Worm (Caenorhabditis elegans) whole organism, late embryonic: Measurements from ENCODE around the gene hmg-1.1.
A peak's percentile ranks its signal among the peaks of the same experiment; 100 is the strongest.

ENCODE experiments used
- C08G9.2 ChIP-seq: sonication (generic microtip); optimal IDR thresholded peaks from 2 replicates; lab custom pipeline; 2016; ENCODE audit warnings: mild to moderate bottlenecking, missing genetic modification characterization, moderate library complexity, missing compliant biosample characterization
- F13H6.1 ChIP-seq: sonication (generic microtip); optimal IDR thresholded peaks from 2 replicates; lab custom pipeline; 2016; ENCODE audit warnings: missing genetic modification characterization, missing compliant biosample characterization
- K02D7.2 ChIP-seq: sonication (generic microtip); optimal IDR thresholded peaks from 2 replicates; lab custom pipeline; 2017; ENCODE audit warnings: mild to moderate bottlenecking, missing genetic modification characterization, missing compliant biosample characterization
- K09A11.1 ChIP-seq: sonication (generic microtip); optimal IDR thresholded peaks from 2 replicates; lab custom pipeline; 2017; ENCODE audit warnings: antibody characterized with exemption, mild to moderate bottlenecking, missing genetic modification characterization, missing compliant biosample characterization; ENCODE audit not compliant: insufficient read depth
- T23F11.4 ChIP-seq: fragments of 200-800 bp; sonication (Bioruptor generic); optimal IDR thresholded peaks from 2 replicates; lab custom pipeline; 2018; ENCODE audit warnings: mild to moderate bottlenecking, missing genetic modification characterization, missing compliant biosample characterization
- Y22D7AL.16 ChIP-seq: sonication (generic microtip); optimal IDR thresholded peaks from 2 replicates; lab custom pipeline; 2016; ENCODE audit warnings: missing genetic modification characterization, missing compliant biosample characterization
- ama-1 ChIP-seq: fragments of 150-350 bp; optimal IDR thresholded peaks from 2 replicates; lab custom pipeline; 2014
- ceh-18 ChIP-seq: sonication (generic microtip); optimal IDR thresholded peaks from 2 replicates; lab custom pipeline; 2016; ENCODE audit warnings: missing genetic modification characterization, missing compliant biosample characterization
- ceh-19 ChIP-seq: fragments of 200-800 bp; sonication (Bioruptor generic); optimal IDR thresholded peaks from 2 replicates; lab custom pipeline; 2018; ENCODE audit warnings: mild to moderate bottlenecking, missing genetic modification characterization, missing compliant biosample characterization
- ceh-2 ChIP-seq: sonication (generic microtip); optimal IDR thresholded peaks from 2 replicates; lab custom pipeline; 2016; ENCODE audit warnings: missing genotype, missing genetic modification characterization, missing compliant biosample characterization
- ceh-22 ChIP-seq: sonication (generic microtip); optimal IDR thresholded peaks from 2 replicates; lab custom pipeline; 2017; ENCODE audit warnings: missing biosample characterization, missing genetic modification characterization
- ceh-24 ChIP-seq: sonication (generic microtip); optimal IDR thresholded peaks from 2 replicates; lab custom pipeline; 2016; ENCODE audit warnings: mild to moderate bottlenecking, missing genetic modification characterization, missing compliant biosample characterization
- ceh-30 ChIP-seq: fragments of 150-350 bp; optimal IDR thresholded peaks from 2 replicates; lab custom pipeline; 2014; ENCODE audit warnings: missing biosample characterization, missing genetic modification characterization
- ceh-34 ChIP-seq: sonication (generic microtip); optimal IDR thresholded peaks from 2 replicates; lab custom pipeline; 2016; ENCODE audit warnings: mild to moderate bottlenecking, missing genetic modification characterization, missing compliant biosample characterization
- ceh-48 ChIP-seq: sonication (generic microtip); optimal IDR thresholded peaks from 2 replicates; lab custom pipeline; 2016; ENCODE audit warnings: missing genetic modification characterization, inconsistent platforms, missing compliant biosample characterization
- ceh-6 ChIP-seq: fragments of 200-800 bp; sonication (Bioruptor generic); optimal IDR thresholded peaks from 2 replicates; lab custom pipeline; 2018; ENCODE audit warnings: mild to moderate bottlenecking, missing genetic modification characterization, missing compliant biosample characterization
- che-1 ChIP-seq: sonication (generic microtip); optimal IDR thresholded peaks from 2 replicates; lab custom pipeline; 2016; ENCODE audit warnings: mild to moderate bottlenecking, missing genetic modification characterization, missing compliant biosample characterization
- dmd-4 ChIP-seq: sonication (generic microtip); optimal IDR thresholded peaks from 2 replicates; lab custom pipeline; 2016; ENCODE audit warnings: borderline replicate concordance, missing genetic modification characterization, missing compliant biosample characterization
- elt-4 ChIP-seq: sonication (generic microtip); optimal IDR thresholded peaks from 2 replicates; lab custom pipeline; 2016; ENCODE audit warnings: missing genetic modification characterization, missing compliant biosample characterization
- eyg-1 ChIP-seq: sonication (generic microtip); optimal IDR thresholded peaks from 2 replicates; lab custom pipeline; 2016; ENCODE audit warnings: missing genotype, missing genetic modification characterization, missing compliant biosample characterization
- fax-1 ChIP-seq: sonication (generic microtip); optimal IDR thresholded peaks from 2 replicates; lab custom pipeline; 2016; ENCODE audit warnings: missing genotype, missing genetic modification characterization, missing compliant biosample characterization
- fkh-10 ChIP-seq: fragments of 150-350 bp; optimal IDR thresholded peaks from 2 replicates; lab custom pipeline; 2014; ENCODE audit warnings: missing biosample characterization, missing genetic modification reagents, missing genetic modification characterization
- fkh-6 ChIP-seq: sonication (generic microtip); optimal IDR thresholded peaks from 2 replicates; lab custom pipeline; 2016; ENCODE audit warnings: missing genetic modification characterization, missing compliant biosample characterization
- gmeb-2 ChIP-seq: sonication (generic microtip); optimal IDR thresholded peaks from 2 replicates; lab custom pipeline; 2016; ENCODE audit warnings: missing genetic modification characterization, inconsistent platforms, missing compliant biosample characterization
- hlh-13 ChIP-seq: fragments of 200-800 bp; sonication (Bioruptor generic); optimal IDR thresholded peaks from 2 replicates; lab custom pipeline; 2018; ENCODE audit warnings: mild to moderate bottlenecking, missing genetic modification characterization, missing compliant biosample characterization
- hlh-15 ChIP-seq: sonication (generic microtip); optimal IDR thresholded peaks from 2 replicates; lab custom pipeline; 2016; ENCODE audit warnings: missing genetic modification characterization, missing compliant biosample characterization
- hlh-30 ChIP-seq: sonication (generic microtip); optimal IDR thresholded peaks from 2 replicates; lab custom pipeline; 2017; ENCODE audit warnings: antibody characterized with exemption, missing genetic modification characterization, missing compliant biosample characterization; ENCODE audit not compliant: insufficient read depth
- hlh-8 ChIP-seq: sonication (generic microtip); optimal IDR thresholded peaks from 2 replicates; lab custom pipeline; 2016; ENCODE audit warnings: missing genotype, missing genetic modification characterization, missing compliant biosample characterization
- lim-6 ChIP-seq: sonication (generic microtip); optimal IDR thresholded peaks from 2 replicates; lab custom pipeline; 2016; ENCODE audit warnings: missing genetic modification characterization, missing compliant biosample characterization
- lin-11 ChIP-seq: fragments of 200-800 bp; sonication (Bioruptor generic); optimal IDR thresholded peaks from 2 replicates; lab custom pipeline; 2018; ENCODE audit warnings: mild to moderate bottlenecking, missing genetic modification characterization, missing compliant biosample characterization
- madf-2 ChIP-seq: sonication (generic microtip); optimal IDR thresholded peaks from 2 replicates; lab custom pipeline; 2017; ENCODE audit warnings: missing genetic modification characterization, missing compliant biosample characterization
- nfya-1 ChIP-seq: sonication (generic microtip); optimal IDR thresholded peaks from 2 replicates; lab custom pipeline; 2017; ENCODE audit warnings: missing genetic modification characterization, mild to moderate bottlenecking, missing compliant biosample characterization, antibody characterized with exemption, moderate library complexity
- nhr-232 ChIP-seq: sonication (generic microtip); optimal IDR thresholded peaks from 2 replicates; lab custom pipeline; 2016; ENCODE audit warnings: missing genetic modification characterization, missing compliant biosample characterization
- npax-4 ChIP-seq: sonication (generic microtip); optimal IDR thresholded peaks from 2 replicates; lab custom pipeline; 2016; ENCODE audit warnings: missing genetic modification characterization, missing compliant biosample characterization
- odd-2 ChIP-seq: sonication (generic microtip); optimal IDR thresholded peaks from 2 replicates; lab custom pipeline; 2017; ENCODE audit warnings: antibody characterized with exemption, mild to moderate bottlenecking, missing genetic modification characterization, missing compliant biosample characterization
- pag-3 ChIP-seq: sonication (generic microtip); optimal IDR thresholded peaks from 2 replicates; lab custom pipeline; 2016; ENCODE audit warnings: missing compliant biosample characterization, missing genetic modification characterization, borderline replicate concordance
- pat-9 ChIP-seq: fragments of 200-800 bp; sonication (Bioruptor generic); optimal IDR thresholded peaks from 2 replicates; lab custom pipeline; 2018; ENCODE audit warnings: mild to moderate bottlenecking, missing genetic modification characterization, moderate library complexity, missing compliant biosample characterization
- pax-1 ChIP-seq: fragments of 150-350 bp; optimal IDR thresholded peaks from 2 replicates; lab custom pipeline; 2014; ENCODE audit warnings: missing biosample characterization, missing genetic modification characterization
- pha-4 ChIP-seq: fragments of 150-350 bp; optimal IDR thresholded peaks from 2 replicates; lab custom pipeline; 2018; ENCODE audit warnings: missing biosample characterization, missing genetic modification reagents, missing genetic modification characterization
- pqm-1 ChIP-seq: sonication (generic microtip); optimal IDR thresholded peaks from 2 replicates; lab custom pipeline; 2016; ENCODE audit warnings: missing genetic modification characterization, missing compliant biosample characterization
- pros-1 ChIP-seq: fragments of 150-350 bp; optimal IDR thresholded peaks from 2 replicates; lab custom pipeline; 2014; ENCODE audit warnings: missing biosample characterization, missing genetic modification reagents, missing genetic modification characterization
- ref-2 ChIP-seq: sonication (generic microtip); optimal IDR thresholded peaks from 2 replicates; lab custom pipeline; 2016; ENCODE audit warnings: missing genetic modification characterization, missing compliant biosample characterization
- rnt-1 ChIP-seq: sonication (generic microtip); optimal IDR thresholded peaks from 2 replicates; lab custom pipeline; 2016; ENCODE audit warnings: missing genetic modification characterization, missing compliant biosample characterization
- sdc-2 ChIP-seq: sonication (generic microtip); optimal IDR thresholded peaks from 2 replicates; lab custom pipeline; 2016; ENCODE audit warnings: missing genotype, missing genetic modification characterization, missing compliant biosample characterization
- syd-9 ChIP-seq: sonication (generic microtip); optimal IDR thresholded peaks from 2 replicates; lab custom pipeline; 2016; ENCODE audit warnings: mild to moderate bottlenecking, missing genetic modification characterization, moderate library complexity, missing compliant biosample characterization
- tbx-2 ChIP-seq: sonication (generic microtip); optimal IDR thresholded peaks from 2 replicates; lab custom pipeline; 2016; ENCODE audit warnings: missing genetic modification characterization, missing compliant biosample characterization
- ttx-3 ChIP-seq: sonication (generic microtip); optimal IDR thresholded peaks from 2 replicates; lab custom pipeline; 2016; ENCODE audit warnings: missing genetic modification reagents, missing genetic modification characterization, missing compliant biosample characterization
- unc-3 ChIP-seq, 2 experiments: fragments of 200-800 bp in 1 of 2; sonication (Bioruptor generic) in 1 of 2; sonication (generic microtip) in 1 of 2; conservative IDR thresholded peaks in 1 of 2; optimal IDR thresholded peaks in 1 of 2; 2 replicates each; pipeline versions ENCODE4 v1.3.6 to Lab custom; 2016 to 2022; ENCODE audit warnings: missing compliant biosample characterization in 2 of 2, missing genetic modification characterization in 2 of 2, missing genetic modification reagents in 1 of 2
- unc-86 ChIP-seq: sonication (generic microtip); optimal IDR thresholded peaks from 2 replicates; lab custom pipeline; 2016; ENCODE audit warnings: missing genetic modification characterization, missing compliant biosample characterization
- zip-5 ChIP-seq: sonication (generic microtip); optimal IDR thresholded peaks from 2 replicates; lab custom pipeline; 2016; ENCODE audit warnings: missing genetic modification characterization, missing compliant biosample characterization
- ztf-16 ChIP-seq: sonication (generic microtip); optimal IDR thresholded peaks from 2 replicates; lab custom pipeline; 2017; ENCODE audit warnings: missing genetic modification characterization, missing compliant biosample characterization

hmg-1.1 gene

ce11 chrII:14250147-14250965 is at the start of gene hmg-1.1:
Gene hmg-1.1 (plus strand): TSS chrII:14250695.
- TF ChIP-seq elt-4 (tag; lab: Kevin White, UChicago) (no peak), ceh-24 (tag; lab: Kevin White, UChicago) (no peak), ceh-18 (tag; lab: Kevin White, UChicago) (peak; percentile 95), eyg-1 (tag; lab: Kevin White, UChicago) (no peak), syd-9 (tag; lab: Kevin White, UChicago) (peak; percentile 50), ttx-3 (no peak), nhr-232 (peak; percentile 26), hlh-8 (tag; lab: Kevin White, UChicago) (peak; percentile 19), fkh-10 (no peak), unc-86 (tag; lab: Kevin White, UChicago) (no peak), C08G9.2 (tag; lab: Kevin White, UChicago) (no peak), sdc-2 (peak; percentile 47), Y22D7AL.16 (tag; lab: Kevin White, UChicago) (no peak), tbx-2 (tag; lab: Kevin White, UChicago) (peak; percentile 88), unc-3 (GFP tag; conservative IDR thresholded peaks at IDR 0.05; lab: Robert Waterston, UW) (peak; percentile 16; the same call in 1 of the 2 replicates), unc-3 (tag; optimal IDR thresholded peaks at IDR 0.05; lab: Kevin White, UChicago) (no peak), madf-2 (tag; lab: Kevin White, UChicago) (peak; percentile 100), ceh-6 (GFP tag; lab: Kevin White, UChicago) (peak; percentile 64), ztf-16 (tag; lab: Kevin White, UChicago) (peak; percentile 5), che-1 (tag; lab: Kevin White, UChicago) (peak; percentile 54), fax-1 (tag; lab: Kevin White, UChicago) (no peak), ama-1 (peak; percentile 48), ceh-48 (no peak), pqm-1 (tag; lab: Kevin White, UChicago) (no peak), hlh-13 (GFP tag; lab: Kevin White, UChicago) (peak; percentile 17), F13H6.1 (tag; lab: Kevin White, UChicago) (peak; percentile 72), nfya-1 (tag; lab: Kevin White, UChicago) (peak; percentile 95), ceh-19 (peak; percentile 85), dmd-4 (tag; lab: Kevin White, UChicago) (peak; percentile 53), hlh-30 (peak; percentile 57), pax-1 (tag; lab: Kevin White, UChicago) (no peak), pros-1 (tag; lab: Kevin White, UChicago) (peak; percentile 74), lin-11 (peak; percentile 19), ref-2 (tag; lab: Kevin White, UChicago) (peak; percentile 84), K09A11.1 (no peak), ceh-22 (peak; percentile 74), ceh-30 (tag; lab: Kevin White, UChicago) (no peak), rnt-1 (tag; lab: Kevin White, UChicago) (peak; percentile 91), pat-9 (no peak), ceh-34 (tag; lab: Kevin White, UChicago) (peak; percentile 89), zip-5 (tag; lab: Kevin White, UChicago) (no peak), odd-2 (tag; lab: Kevin White, UChicago) (no peak), T23F11.4 (GFP tag; lab: Kevin White, UChicago) (no peak), pag-3 (tag; lab: Kevin White, UChicago) (no peak), ceh-2 (tag; lab: Kevin White, UChicago) (peak; percentile 47), fkh-6 (no peak), lim-6 (tag; lab: Kevin White, UChicago) (no peak), npax-4 (tag; lab: Kevin White, UChicago) (no peak), K02D7.2 (tag; lab: Kevin White, UChicago) (no peak), pha-4 (tag; lab: Kevin White, UChicago) (no peak), hlh-15 (tag; lab: Kevin White, UChicago) (no peak), gmeb-2 (tag; lab: Kevin White, UChicago) (no peak)
